Worm (Caenorhabditis elegans): ENCODE results near the gene iff-1.

Gene iff-1

DNA sequence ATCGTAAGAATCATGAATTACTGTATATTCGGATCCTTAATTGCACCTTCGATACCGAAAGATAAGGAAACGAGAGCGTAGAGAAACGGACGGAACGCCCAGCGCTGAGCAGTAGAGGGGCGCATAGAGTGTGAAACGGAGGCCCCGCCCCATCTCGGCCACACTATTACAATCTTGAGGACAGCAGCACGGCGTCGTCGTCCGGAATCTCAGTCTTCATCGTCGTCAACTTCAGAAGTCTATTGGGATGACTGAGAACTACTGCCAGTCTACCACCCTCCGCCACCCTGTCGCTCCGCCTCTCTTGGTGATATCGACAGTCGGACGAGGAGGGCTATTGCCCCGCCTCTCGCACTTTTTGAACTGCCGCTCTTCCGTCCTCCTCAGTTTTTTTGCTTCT, 17.7 kb upstream of the iff-1 start:
- TF ChIP-seq M03D4.4 (tag; optimal IDR thresholded peaks at IDR 0.05) (peak; percentile 19), ceh-83 (GFP tag; optimal IDR thresholded peaks at IDR 0.05) (no peak)

DNA sequence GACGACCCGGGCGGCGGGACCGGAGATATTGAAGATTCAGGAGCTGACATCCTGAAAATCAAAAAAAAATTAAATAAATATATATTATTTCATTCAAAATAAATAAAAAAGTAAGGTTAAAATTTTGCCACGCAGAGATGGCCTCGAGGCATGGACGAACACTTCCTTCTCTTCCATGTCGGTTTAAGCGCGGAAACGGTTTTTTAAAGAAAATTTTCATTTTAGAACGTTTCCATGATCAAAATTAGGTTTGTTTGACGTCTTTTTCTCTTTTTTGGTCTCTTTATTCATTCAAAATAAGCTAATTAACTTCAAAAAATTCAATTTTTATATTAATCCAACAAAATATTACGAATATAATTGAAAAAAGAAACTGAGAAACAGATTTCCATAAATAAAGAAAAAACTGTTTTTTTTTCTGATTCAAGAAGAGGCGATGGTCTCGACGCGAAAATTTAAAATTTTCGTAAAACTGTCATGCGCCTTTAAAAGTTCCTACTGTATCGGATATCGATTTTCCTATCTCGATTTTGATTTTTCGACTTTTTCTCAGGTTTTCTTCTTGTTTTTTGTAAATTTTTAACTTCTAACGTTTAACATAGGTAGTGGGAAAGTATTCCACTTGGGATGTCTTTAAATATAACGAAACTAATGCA, 15.2 kb upstream of the iff-1 start, which contains the start of gene gcc-2:
gcc-2 (minus strand) TSS at position 51 of the 656 bp plus-strand sequence.
- TF ChIP-seq unc-62 (GFP tag; optimal IDR thresholded peaks at IDR 0.05) (no peak), lin-13 (tag; optimal IDR thresholded peaks at IDR 0.05) (no peak), elt-1 (tag; optimal IDR thresholded peaks at IDR 0.05; ENCODE audit: borderline replicate concordance, insufficient read depth) (no peak), blmp-1 (tag; optimal IDR thresholded peaks at IDR 0.05) (no peak), lsy-2 (tag; optimal IDR thresholded peaks at IDR 0.05) (no peak), flh-1 (GFP tag; optimal IDR thresholded peaks at IDR 0.05) (no peak), elt-3 (tag; optimal IDR thresholded peaks at IDR 0.05) (no peak), mls-2 (tag; optimal IDR thresholded peaks at IDR 0.05) (no peak), sem-2 (GFP tag; optimal IDR thresholded peaks at IDR 0.05) (no peak), unc-39 (tag; optimal IDR thresholded peaks at IDR 0.05) (no peak), zip-8 (tag; optimal IDR thresholded peaks at IDR 0.05) (no peak)

DNA sequence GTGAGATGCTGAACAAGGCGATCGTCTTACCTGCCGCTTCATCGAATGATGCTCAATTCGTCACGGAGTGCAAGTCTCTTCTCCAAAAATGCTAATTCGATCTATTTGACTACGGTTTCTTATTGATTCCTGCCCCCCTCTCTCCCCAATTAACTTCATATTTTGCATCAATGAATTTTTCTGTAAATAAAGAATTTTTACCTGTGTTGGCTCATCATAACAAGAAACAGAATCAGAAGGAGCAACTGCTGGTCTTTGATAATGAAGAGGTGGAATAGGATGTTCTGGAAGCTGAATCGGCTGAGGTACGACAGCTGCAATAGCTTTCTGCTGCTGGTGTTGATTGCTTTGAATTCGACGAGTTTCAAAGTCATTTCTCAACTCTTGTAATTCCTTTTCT, 13.2 kb upstream of the iff-1 start:
- TF ChIP-seq unc-120 (tag; optimal IDR thresholded peaks at IDR 0.05; ENCODE audit: poor library complexity, severe bottlenecking) (no peak), lsy-2 (tag; optimal IDR thresholded peaks at IDR 0.05) (no peak), blmp-1 (tag; optimal IDR thresholded peaks at IDR 0.05) (no peak), sptf-1 (tag; optimal IDR thresholded peaks at IDR 0.05) (no peak), ztf-11 (tag; optimal IDR thresholded peaks at IDR 0.05) (no peak), flh-1 (GFP tag; optimal IDR thresholded peaks at IDR 0.05) (no peak), nhr-76 (tag; optimal IDR thresholded peaks at IDR 0.05) (no peak), cnd-1 (tag; optimal IDR thresholded peaks at IDR 0.05) (no peak), mep-1 (tag; optimal IDR thresholded peaks at IDR 0.05) (no peak), snpc-4 (tag; optimal IDR thresholded peaks at IDR 0.05) (no peak), drap-1 (GFP tag; optimal IDR thresholded peaks at IDR 0.05) (no peak), M03D4.4 (tag; optimal IDR thresholded peaks at IDR 0.05) (no peak), elt-3 (tag; optimal IDR thresholded peaks at IDR 0.05) (no peak), unc-39 (tag; optimal IDR thresholded peaks at IDR 0.05) (no peak)

DNA sequence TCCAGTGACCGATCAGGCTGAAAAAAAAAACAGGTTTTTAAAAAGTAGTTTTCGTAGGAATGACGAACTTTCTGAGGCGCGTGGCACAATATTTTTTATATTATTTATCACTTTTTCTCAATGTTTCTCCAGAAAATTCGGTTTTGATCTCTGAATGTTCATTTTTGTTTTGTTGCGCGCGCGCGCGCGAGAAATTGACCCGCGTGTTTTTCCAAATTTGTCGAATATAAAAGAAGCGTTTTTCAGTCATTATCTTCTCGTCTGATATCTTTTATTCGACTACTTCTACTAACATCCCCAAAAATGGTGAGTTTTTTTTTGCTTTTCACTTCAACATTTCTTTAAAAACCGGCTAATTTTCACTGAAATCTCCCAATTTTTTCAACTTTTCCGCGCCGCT, 11.9 kb upstream of the iff-1 start, which contains the start of gene rmd-1:
rmd-1 (plus strand) TSS at position 247 of the 400 bp plus-strand sequence.
- TF ChIP-seq elt-3 (tag; optimal IDR thresholded peaks at IDR 0.05) (no peak), nhr-12 (tag; optimal IDR thresholded peaks at IDR 0.05) (no peak), tbx-8 (GFP tag; optimal IDR thresholded peaks at IDR 0.05) (no peak), unc-120 (tag; optimal IDR thresholded peaks at IDR 0.05; ENCODE audit: poor library complexity, severe bottlenecking) (no peak), nhr-237 (tag; optimal IDR thresholded peaks at IDR 0.05) (no peak), pha-4 (tag; optimal IDR thresholded peaks at IDR 0.05) (no peak), unc-39 (tag; optimal IDR thresholded peaks at IDR 0.05) (no peak)

DNA sequence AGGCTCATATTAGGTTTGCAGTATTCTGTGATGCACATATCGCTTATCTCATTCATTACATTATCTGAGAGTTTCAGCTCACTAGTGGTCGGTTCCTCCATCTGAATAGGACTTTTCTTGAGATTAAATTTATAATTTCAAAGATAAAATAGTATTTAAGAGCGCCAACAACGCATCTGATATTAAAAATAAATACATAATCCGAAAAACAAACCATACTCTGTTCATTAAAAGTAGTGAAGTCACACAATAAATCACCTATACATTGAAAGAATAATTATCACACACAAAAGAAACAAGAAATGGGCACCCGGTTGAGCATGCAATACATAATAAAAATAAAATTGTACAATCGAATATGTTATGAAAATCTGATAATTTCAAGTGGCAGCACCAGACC, 10.4 kb upstream of the iff-1 start, which contains the start of gene vps-53:
vps-53 (minus strand) TSS at position 101 of the 400 bp plus-strand sequence.
- TF ChIP-seq hlh-1 (tag; optimal IDR thresholded peaks at IDR 0.05) (no peak), nhr-2 (tag; optimal IDR thresholded peaks at IDR 0.05) (no peak), elt-1 (tag; optimal IDR thresholded peaks at IDR 0.05; ENCODE audit: borderline replicate concordance, insufficient read depth) (no peak), unc-62 (GFP tag; optimal IDR thresholded peaks at IDR 0.05) (no peak)

DNA sequence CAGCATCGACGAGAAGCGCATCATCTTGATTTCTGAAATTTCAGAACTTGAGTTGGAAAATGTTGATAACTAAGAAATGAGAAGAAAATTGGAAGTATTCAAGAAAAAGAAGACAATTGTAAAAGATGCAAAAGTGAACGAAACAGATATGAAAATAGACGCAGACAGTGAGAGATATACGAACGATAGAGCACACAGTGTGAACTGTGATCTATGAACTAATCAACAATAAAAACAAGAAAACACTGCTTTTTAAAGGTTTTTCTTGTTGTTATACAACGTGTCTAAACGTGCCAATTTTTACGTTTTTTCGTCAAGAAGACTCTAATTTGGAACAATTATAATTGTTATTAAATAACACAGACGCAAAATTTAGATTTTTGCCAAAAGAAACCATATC, 5.9 kb upstream of the iff-1 start, which contains the start of gene ech-6:
ech-6 (minus strand) TSS at position 32 of the 400 bp plus-strand sequence.
- TF ChIP-seq unc-120 (tag; optimal IDR thresholded peaks at IDR 0.05; ENCODE audit: poor library complexity, severe bottlenecking) = no peak
- no peak for TF ChIP-seq nhr-2 (tag; optimal IDR thresholded peaks at IDR 0.05)
- no peak for TF ChIP-seq drap-1 (GFP tag; optimal IDR thresholded peaks at IDR 0.05)
- no peak for TF ChIP-seq hlh-1 (tag; optimal IDR thresholded peaks at IDR 0.05)
- TF ChIP-seq cnd-1 (tag; optimal IDR thresholded peaks at IDR 0.05) = no peak
- no peak for TF ChIP-seq ham-2 (GFP tag; optimal IDR thresholded peaks at IDR 0.05)
- no peak for TF ChIP-seq nhr-237 (tag; optimal IDR thresholded peaks at IDR 0.05)
- TF ChIP-seq tbx-8 (GFP tag; optimal IDR thresholded peaks at IDR 0.05) = no peak
- no peak for TF ChIP-seq ces-1 (GFP tag; optimal IDR thresholded peaks at IDR 0.05)
- no peak for TF ChIP-seq lsy-2 (tag; optimal IDR thresholded peaks at IDR 0.05)
- TF ChIP-seq mep-1 (tag; optimal IDR thresholded peaks at IDR 0.05) = no peak
- no peak for TF ChIP-seq mls-2 (tag; optimal IDR thresholded peaks at IDR 0.05)

All from whole organism, mixed stage, embryonic.